Worm (Caenorhabditis elegans): ENCODE data around the gene C50C3.5.

- no peak for TF ChIP-seq ceh-34 (tag; optimal IDR thresholded peaks at IDR 0.05)
- TF ChIP-seq ama-1 (optimal IDR thresholded peaks at IDR 0.05) = no peak
- TF ChIP-seq Y22D7AL.16 (tag; optimal IDR thresholded peaks at IDR 0.05) = no peak
- TF ChIP-seq hlh-15 (tag; optimal IDR thresholded peaks at IDR 0.05) = no peak
- TF ChIP-seq ceh-18 (tag; optimal IDR thresholded peaks at IDR 0.05) = no peak
- no peak for TF ChIP-seq dmd-4 (tag; optimal IDR thresholded peaks at IDR 0.05; ENCODE audit: borderline replicate concordance)
- TF ChIP-seq hlh-13 (GFP tag; optimal IDR thresholded peaks at IDR 0.05) = no peak
- no peak for TF ChIP-seq F13H6.1 (tag; optimal IDR thresholded peaks at IDR 0.05)
- no peak for TF ChIP-seq che-1 (tag; optimal IDR thresholded peaks at IDR 0.05)
- no peak for TF ChIP-seq hlh-30 (tag; optimal IDR thresholded peaks at IDR 0.05; ENCODE audit: insufficient read depth)
- no peak for TF ChIP-seq ceh-19 (GFP tag; optimal IDR thresholded peaks at IDR 0.05)
- TF ChIP-seq pha-4 (tag; optimal IDR thresholded peaks at IDR 0.05) = no peak
Observed at ce11 chrIII:8216224-8216623, 37.2 kb downstream of the C50C3.5 start, which contains the start of gene unc-86.

Data from whole organism, late embryonic.